Fruit fly (Drosophila melanogaster) Kc167 (cell line): ENCODE measurements around the gene plx.

ENCODE experiments used
- Myc ChIP-seq: fragments of >200 bp; optimal IDR thresholded peaks from 2 replicates; lab custom pipeline; 2017; ENCODE audit warnings: missing external identifiers
- ttk ChIP-seq: sonication (Bioruptor generic); optimal IDR thresholded peaks from 2 replicates; lab custom pipeline; 2017; ENCODE audit warnings: missing external identifiers

- TF ChIP-seq ttk, result no peak
- no peak for TF ChIP-seq Myc
These were observed 10.7 kb downstream of the plx start for dm6 chr3R:5696384-5696783.
